Fruit fly (Drosophila melanogaster): ENCODE measurements around the gene kumpel.

Gene kumpel

DNA sequence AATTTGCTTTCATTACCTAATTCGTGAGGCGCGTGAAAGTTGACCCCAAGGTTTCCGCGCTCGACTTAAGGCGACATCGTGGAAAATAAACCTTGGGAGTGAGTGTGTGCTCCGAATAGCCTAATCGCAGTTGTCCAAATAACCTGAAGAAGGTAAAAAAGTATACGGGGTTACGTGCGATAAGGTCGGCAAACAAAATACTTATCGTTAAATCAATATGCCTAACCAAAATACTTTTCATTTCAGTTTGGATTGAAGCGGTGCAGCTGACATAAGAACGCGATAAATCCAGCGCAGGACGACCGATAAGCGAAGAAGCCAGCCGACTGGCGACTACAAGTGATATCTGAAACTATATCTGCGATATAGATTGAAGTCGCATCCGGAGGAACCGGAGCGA lies 21.7 kb upstream of the kumpel start (continued):
- no peak for TF ChIP-seq cg (GFP tag; optimal IDR thresholded peaks at IDR 0.05)
- TF ChIP-seq CG8388 (GFP tag; optimal IDR thresholded peaks at IDR 0.05) = no peak
- no peak for TF ChIP-seq Meics (GFP tag; optimal IDR thresholded peaks at IDR 0.05)
- TF ChIP-seq dimm (GFP tag; IDR thresholded peaks at IDR 0.05) = no peak
- TF ChIP-seq CG10462 (GFP tag; optimal IDR thresholded peaks at IDR 0.05) = no peak
- no peak for TF ChIP-seq CG18764 (GFP tag; optimal IDR thresholded peaks at IDR 0.05)
- TF ChIP-seq CG1024 (GFP tag; IDR thresholded peaks at IDR 0.05) = peak; percentile 51; the same call in 1 of the 2 replicates
- TF ChIP-seq exex (tag; optimal IDR thresholded peaks at IDR 0.05) = no peak
- TF ChIP-seq tx (GFP tag; optimal IDR thresholded peaks at IDR 0.05) = no peak
- peak; percentile 34 for TF ChIP-seq HmgZ (tag; optimal IDR thresholded peaks at IDR 0.05)
- no peak for TF ChIP-seq BEAF-32 (GFP tag; optimal IDR thresholded peaks at IDR 0.05)
- TF ChIP-seq psq (GFP tag; optimal IDR thresholded peaks at IDR 0.05) = no peak
- no peak for TF ChIP-seq HLH4C (GFP tag; IDR thresholded peaks at IDR 0.05; ENCODE audit: partially characterized antibody)
- TF ChIP-seq Adf1 (GFP tag; IDR thresholded peaks at IDR 0.05) = no peak
- peak; percentile 90 for TF ChIP-seq kni (GFP tag; optimal IDR thresholded peaks at IDR 0.05)
- TF ChIP-seq emc (GFP tag; optimal IDR thresholded peaks at IDR 0.05) = no peak
- TF ChIP-seq CG30020 (tag; optimal IDR thresholded peaks at IDR 0.05) = no peak
- TF ChIP-seq fd64A (GFP tag; optimal IDR thresholded peaks at IDR 0.05) = peak; percentile 86
- TF ChIP-seq kah (GFP tag; optimal IDR thresholded peaks at IDR 0.05) = peak; percentile 28
- no peak for TF ChIP-seq CG10274 (GFP tag; optimal IDR thresholded peaks at IDR 0.05)
- TF ChIP-seq cato (GFP tag; optimal IDR thresholded peaks at IDR 0.05; ENCODE audit: borderline replicate concordance) = no peak
- peak; percentile 46 for TF ChIP-seq dmrt11E (tag; optimal IDR thresholded peaks at IDR 0.05)
- TF ChIP-seq MESR4 (GFP tag; optimal IDR thresholded peaks at IDR 0.05) = no peak
- no peak for TF ChIP-seq TFAM (GFP tag; optimal IDR thresholded peaks at IDR 0.05)
- no peak for TF ChIP-seq sima (GFP tag; optimal IDR thresholded peaks at IDR 0.05)
- no peak for TF ChIP-seq Xbp1 (GFP tag; optimal IDR thresholded peaks at IDR 0.05)
- no peak for TF ChIP-seq Hmr (GFP tag; optimal IDR thresholded peaks at IDR 0.05)
- TF ChIP-seq CG14965 (GFP tag; optimal IDR thresholded peaks at IDR 0.05; ENCODE audit: borderline replicate concordance) = no peak
- no peak for TF ChIP-seq pan (optimal IDR thresholded peaks at IDR 0.05)
- peak in 1 of 2 experiments; percentile 5 for TF ChIP-seq pan (GFP tag; optimal IDR thresholded peaks at IDR 0.05 in 1 of 2, IDR thresholded peaks at IDR 0.05 in 1 of 2)
- no peak for TF ChIP-seq GATAe (GFP tag; conservative IDR thresholded peaks at IDR 0.05)
- TF ChIP-seq CG9932 (GFP tag; IDR thresholded peaks at IDR 0.05) = no peak
- no peak for TF ChIP-seq D (optimal IDR thresholded peaks at IDR 0.05)
- peak; percentile 43 for TF ChIP-seq D (GFP tag; optimal IDR thresholded peaks at IDR 0.05)
- TF ChIP-seq Optix (GFP tag; IDR thresholded peaks at IDR 0.05) = no peak
- peak; percentile 19 for TF ChIP-seq CG8359 (GFP tag; optimal IDR thresholded peaks at IDR 0.05; ENCODE audit: borderline replicate concordance)
- TF ChIP-seq pzg (GFP tag; optimal IDR thresholded peaks at IDR 0.05) = no peak
- no peak for TF ChIP-seq fu2 (GFP tag; optimal IDR thresholded peaks at IDR 0.05)
- 0 out of 3 replicates have a peak, but pooled peaks have one; percentile 35 for TF ChIP-seq gce (GFP tag; IDR thresholded peaks at IDR 0.05)
- TF ChIP-seq jigr1 (GFP tag; IDR thresholded peaks at IDR 0.05) = no peak
- TF ChIP-seq CG11695 (GFP tag; IDR thresholded peaks at IDR 0.05) = 0 out of 3 replicates have a peak, but pooled peaks have one; percentile 30
- no peak for TF ChIP-seq dati (GFP tag; IDR thresholded peaks at IDR 0.05)
- TF ChIP-seq tna (GFP tag; IDR thresholded peaks at IDR 0.05; ENCODE audit: partially characterized antibody) = no peak
- TF ChIP-seq salm (tag; optimal IDR thresholded peaks at IDR 0.05) = peak; percentile 58
- no peak for TF ChIP-seq ase (GFP tag; IDR thresholded peaks at IDR 0.05)
- no peak for TF ChIP-seq CG30403 (GFP tag; optimal IDR thresholded peaks at IDR 0.05)
- no peak for TF ChIP-seq CG3065 (GFP tag; optimal IDR thresholded peaks at IDR 0.05)
- TF ChIP-seq CG8089 (GFP tag; optimal IDR thresholded peaks at IDR 0.05) = peak; percentile 49
- TF ChIP-seq sob (GFP tag; IDR thresholded peaks at IDR 0.05) = no peak
- TF ChIP-seq CG3281 (GFP tag; optimal IDR thresholded peaks at IDR 0.05) = no peak
- peak; percentile 10 for TF ChIP-seq sug (tag; optimal IDR thresholded peaks at IDR 0.05)
- TF ChIP-seq NC2β (GFP tag; optimal IDR thresholded peaks at IDR 0.05) = no peak

All from whole organism, embryonic.